Fruit fly (Drosophila melanogaster): ENCODE measurements around the gene CG43218.

The CG43218 gene

DNA sequence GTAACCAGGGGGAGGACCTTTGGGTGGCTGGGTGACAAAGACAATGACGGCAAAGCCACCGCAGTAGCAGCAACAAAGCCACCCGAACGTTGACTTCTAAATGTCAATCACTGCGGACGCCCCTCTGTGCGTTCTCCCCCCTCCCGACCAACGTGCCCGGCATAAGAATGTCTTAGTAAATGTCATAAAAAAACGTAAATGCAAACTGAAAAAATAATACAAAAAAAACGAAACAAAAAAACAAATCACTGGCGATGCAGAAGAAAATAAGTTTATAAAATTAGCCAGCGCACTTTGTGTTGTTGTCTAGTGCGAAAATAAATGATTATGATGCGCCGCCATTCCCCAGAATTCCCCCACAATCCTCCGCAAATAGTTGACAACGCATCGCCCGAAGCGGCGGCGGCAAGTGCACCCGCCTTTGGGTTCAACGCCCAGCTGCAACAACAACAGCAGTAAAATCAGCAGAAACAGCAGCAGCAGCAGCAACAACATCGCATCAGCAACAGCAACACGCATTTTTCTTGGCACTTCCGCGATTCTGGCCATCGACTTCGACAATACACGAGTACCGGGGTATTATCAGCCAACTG, 20.8 kb upstream of the CG43218 start:
- no peak for TF ChIP-seq psq (optimal IDR thresholded peaks at IDR 0.05)
- TF ChIP-seq Dll (optimal IDR thresholded peaks at IDR 0.05): no peak
- no peak for TF ChIP-seq usp (GFP tag; optimal IDR thresholded peaks at IDR 0.05)
- peak; percentile 46 to 93 for TF ChIP-seq EcR (GFP tag; optimal IDR thresholded peaks at IDR 0.05)

DNA sequence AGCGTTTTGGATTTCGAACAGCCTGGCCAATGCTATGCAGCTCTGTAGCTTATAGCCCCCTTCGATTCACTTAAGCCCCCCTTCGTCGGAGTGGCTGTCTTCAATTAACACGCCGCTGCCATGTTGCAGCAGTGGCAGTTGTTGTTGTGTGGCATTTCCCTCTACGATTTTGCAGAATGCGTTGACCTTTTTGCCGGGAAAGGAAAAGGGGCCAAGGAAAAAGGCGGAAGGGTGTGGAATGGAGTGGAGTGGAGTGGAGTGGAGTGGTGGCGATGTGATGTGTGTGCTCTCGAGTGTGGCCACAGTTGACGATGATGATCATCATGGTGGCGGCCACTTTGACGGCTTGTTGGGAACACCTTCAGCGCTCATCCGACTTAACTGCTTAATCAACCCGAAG, 19.4 kb upstream of the CG43218 start:
- peak in 1 of 2 experiments; percentile 84 for TF ChIP-seq EcR (GFP tag; optimal IDR thresholded peaks at IDR 0.05)
- no peak for TF ChIP-seq pan (optimal IDR thresholded peaks at IDR 0.05)

DNA sequence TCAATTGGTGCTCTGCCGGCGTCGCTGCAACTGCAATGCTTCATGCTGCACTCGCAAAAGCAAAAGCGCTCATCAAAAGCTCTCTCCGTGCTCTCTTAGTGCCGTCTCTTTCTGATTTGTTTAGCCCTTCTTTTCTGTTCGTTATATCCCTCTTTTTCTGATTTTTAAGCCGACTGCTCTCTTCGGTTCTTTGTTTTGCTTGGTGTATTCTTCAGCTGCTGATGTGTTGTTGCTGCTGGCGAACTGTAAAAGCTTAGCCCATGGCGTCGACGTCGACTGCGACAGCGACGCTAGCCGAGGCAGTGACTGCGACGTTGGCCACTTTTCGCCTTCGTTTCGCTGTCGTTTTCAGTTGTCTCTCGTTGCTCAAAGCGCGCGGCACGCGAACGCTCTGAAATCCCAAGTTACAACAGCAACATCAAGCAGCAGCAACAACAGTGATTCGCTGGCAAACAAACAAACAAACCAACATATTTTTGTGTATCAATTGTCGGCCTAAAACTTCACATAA, 17.8 kb upstream of the CG43218 start:
- peak; percentile 83 for TF ChIP-seq psq (optimal IDR thresholded peaks at IDR 0.05)
- peak; percentile 26 for TF ChIP-seq CG8478 (optimal IDR thresholded peaks at IDR 0.05)
- TF ChIP-seq pan (optimal IDR thresholded peaks at IDR 0.05): no peak
- TF ChIP-seq EcR (GFP tag; optimal IDR thresholded peaks at IDR 0.05): peak in 1 of 2 experiments; percentile 17
- peak; percentile 74 for TF ChIP-seq Dll (optimal IDR thresholded peaks at IDR 0.05)
- TF ChIP-seq usp (GFP tag; optimal IDR thresholded peaks at IDR 0.05): no peak

DNA sequence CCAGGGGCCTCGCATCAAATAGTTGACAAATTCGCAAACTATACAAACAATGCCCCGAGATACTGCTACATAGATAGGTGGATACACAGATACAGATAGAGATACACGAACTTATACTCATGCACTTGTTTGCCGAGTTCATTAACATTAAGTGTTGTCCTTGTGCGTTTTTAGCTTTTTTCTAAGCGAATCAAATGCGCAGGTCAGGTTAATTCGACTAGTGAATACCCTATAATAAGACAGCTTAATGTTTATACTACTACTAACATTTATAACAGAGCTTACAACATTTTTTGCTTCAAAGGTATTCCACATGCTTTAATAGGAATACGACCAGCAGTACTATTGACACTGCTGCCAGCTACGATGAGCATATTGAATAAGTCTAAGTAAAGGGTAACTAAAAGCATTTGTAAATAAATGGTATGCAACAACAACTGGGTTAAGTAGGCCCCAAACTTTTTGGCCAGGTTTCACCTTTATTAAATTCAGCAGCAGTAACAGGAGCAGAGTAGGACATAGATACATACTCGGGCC, 16.3 kb upstream of the CG43218 start:
- TF ChIP-seq pan (optimal IDR thresholded peaks at IDR 0.05): no peak
- TF ChIP-seq EcR (GFP tag; optimal IDR thresholded peaks at IDR 0.05): no peak
- TF ChIP-seq CG8478 (optimal IDR thresholded peaks at IDR 0.05): no peak
- TF ChIP-seq Dll (optimal IDR thresholded peaks at IDR 0.05): no peak
- no peak for TF ChIP-seq psq (optimal IDR thresholded peaks at IDR 0.05)
- TF ChIP-seq usp (GFP tag; optimal IDR thresholded peaks at IDR 0.05): no peak

DNA sequence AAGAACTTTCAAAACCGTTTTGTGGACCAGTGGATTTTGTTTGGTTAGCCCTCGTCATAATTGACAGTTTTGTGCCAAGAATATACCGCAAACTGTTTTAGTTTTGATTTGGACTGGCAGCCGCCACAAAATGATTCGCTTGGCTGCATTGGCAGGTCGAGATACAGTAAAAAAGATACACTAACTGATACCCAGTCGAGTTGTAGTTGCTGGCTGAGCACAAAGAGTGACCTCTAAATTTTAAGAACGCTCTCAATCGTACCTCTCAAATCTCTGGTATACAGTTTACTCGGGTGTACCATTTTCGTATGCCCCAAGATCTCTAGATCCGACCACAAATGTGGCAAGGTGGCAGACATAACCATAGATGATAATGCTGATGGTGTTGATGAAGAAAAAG, 14.9 kb upstream of the CG43218 start:
- TF ChIP-seq Dll (optimal IDR thresholded peaks at IDR 0.05): no peak
- no peak for TF ChIP-seq pan (optimal IDR thresholded peaks at IDR 0.05)
- TF ChIP-seq usp (GFP tag; optimal IDR thresholded peaks at IDR 0.05): no peak
- no peak for TF ChIP-seq psq (optimal IDR thresholded peaks at IDR 0.05)
- TF ChIP-seq EcR (GFP tag; optimal IDR thresholded peaks at IDR 0.05): no peak
- no peak for TF ChIP-seq CG8478 (optimal IDR thresholded peaks at IDR 0.05)

dm6 chr3L:21243417-21243816, 14.4 kb upstream of the CG43218 start:
- TF ChIP-seq psq (optimal IDR thresholded peaks at IDR 0.05) (no peak), Dll (optimal IDR thresholded peaks at IDR 0.05) (no peak), pan (optimal IDR thresholded peaks at IDR 0.05) (no peak), usp (GFP tag; optimal IDR thresholded peaks at IDR 0.05) (no peak), CG8478 (optimal IDR thresholded peaks at IDR 0.05) (no peak), EcR (GFP tag; optimal IDR thresholded peaks at IDR 0.05) (no peak)

dm6 chr3L:21251381-21251780, 6.4 kb upstream of the CG43218 start:
- peak; percentile 40 for TF ChIP-seq Dll (optimal IDR thresholded peaks at IDR 0.05)
- peak in 1 of 2 experiments; percentile 2 for TF ChIP-seq EcR (GFP tag; optimal IDR thresholded peaks at IDR 0.05)
- no peak for TF ChIP-seq pan (optimal IDR thresholded peaks at IDR 0.05)
- TF ChIP-seq usp (GFP tag; optimal IDR thresholded peaks at IDR 0.05): no peak

dm6 chr3L:21252525-21252924, 5.3 kb upstream of the CG43218 start:
- TF ChIP-seq pan (optimal IDR thresholded peaks at IDR 0.05) (no peak), CG8478 (optimal IDR thresholded peaks at IDR 0.05) (no peak), Dll (optimal IDR thresholded peaks at IDR 0.05) (peak; percentile 2), usp (GFP tag; optimal IDR thresholded peaks at IDR 0.05) (no peak), EcR (GFP tag; optimal IDR thresholded peaks at IDR 0.05) (peak in 1 of 2 experiments; percentile 81), psq (optimal IDR thresholded peaks at IDR 0.05) (no peak)

- TF ChIP-seq usp (GFP tag; optimal IDR thresholded peaks at IDR 0.05): no peak
- peak; percentile 17 for TF ChIP-seq Dll (optimal IDR thresholded peaks at IDR 0.05)
- peak; percentile 95 to 97 for TF ChIP-seq EcR (GFP tag; optimal IDR thresholded peaks at IDR 0.05)
- no peak for TF ChIP-seq CG8478 (optimal IDR thresholded peaks at IDR 0.05)
- no peak for TF ChIP-seq pan (optimal IDR thresholded peaks at IDR 0.05)
- TF ChIP-seq psq (optimal IDR thresholded peaks at IDR 0.05): no peak
These were observed 4.7 kb upstream of the CG43218 start for dm6 chr3L:21252932-21253760.

dm6 chr3L:21253761-21254523, 3.9 kb upstream of the CG43218 start:
- peak; percentile 94 to 95 for TF ChIP-seq EcR (GFP tag; optimal IDR thresholded peaks at IDR 0.05)
- TF ChIP-seq CG8478 (optimal IDR thresholded peaks at IDR 0.05): no peak

dm6 chr3L:21254524-21254972, 3.3 kb upstream of the CG43218 start:
- no peak for TF ChIP-seq usp (GFP tag; optimal IDR thresholded peaks at IDR 0.05)
- peak in 1 of 2 experiments; percentile 43 for TF ChIP-seq EcR (GFP tag; optimal IDR thresholded peaks at IDR 0.05)
